Fruit fly (Drosophila melanogaster): ENCODE measurements around the gene Lcp65Af.
A peak's percentile ranks its signal among the peaks of the same experiment; 100 is the strongest.
"Not testable (repeated sequence)": the region's sequence is repeated elsewhere in the genome, so short reads cannot be mapped to it uniquely, and the experiment has no call there.

Gene Lcp65Af

DNA sequence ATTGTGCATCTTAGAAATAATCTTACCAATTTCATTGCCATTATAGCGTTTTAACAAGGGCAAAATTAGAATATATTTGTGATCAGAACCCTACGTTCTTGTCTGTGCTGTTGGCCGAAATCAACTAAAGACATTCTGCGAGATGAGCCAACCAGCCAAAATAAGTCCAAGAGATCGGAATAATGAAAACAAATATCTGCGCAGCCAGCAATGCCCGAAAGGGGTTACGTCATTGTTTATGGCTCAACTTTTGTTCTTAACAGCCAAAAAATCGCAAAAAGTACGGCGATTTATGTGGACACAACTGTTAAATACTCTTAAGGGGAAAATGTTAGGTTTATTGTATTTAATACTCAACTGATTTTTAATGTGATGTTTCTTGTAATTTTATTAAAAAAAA lies 21.9 kb upstream of the Lcp65Af start, which contains the start of gene Cpr65Ay:
Gene Cpr65Ay (minus strand): TSS at position 101 of the 400 bp plus-strand sequence.
- no peak for TF ChIP-seq br (GFP tag; optimal IDR thresholded peaks at IDR 0.05)
- TF ChIP-seq HLH106 (tag; optimal IDR thresholded peaks at IDR 0.05), result no peak
- TF ChIP-seq GATAd (GFP tag; optimal IDR thresholded peaks at IDR 0.05), result no peak
- no peak for TF ChIP-seq brk (GFP tag; optimal IDR thresholded peaks at IDR 0.05)
- no peak for TF ChIP-seq tai (GFP tag; optimal IDR thresholded peaks at IDR 0.05)

DNA sequence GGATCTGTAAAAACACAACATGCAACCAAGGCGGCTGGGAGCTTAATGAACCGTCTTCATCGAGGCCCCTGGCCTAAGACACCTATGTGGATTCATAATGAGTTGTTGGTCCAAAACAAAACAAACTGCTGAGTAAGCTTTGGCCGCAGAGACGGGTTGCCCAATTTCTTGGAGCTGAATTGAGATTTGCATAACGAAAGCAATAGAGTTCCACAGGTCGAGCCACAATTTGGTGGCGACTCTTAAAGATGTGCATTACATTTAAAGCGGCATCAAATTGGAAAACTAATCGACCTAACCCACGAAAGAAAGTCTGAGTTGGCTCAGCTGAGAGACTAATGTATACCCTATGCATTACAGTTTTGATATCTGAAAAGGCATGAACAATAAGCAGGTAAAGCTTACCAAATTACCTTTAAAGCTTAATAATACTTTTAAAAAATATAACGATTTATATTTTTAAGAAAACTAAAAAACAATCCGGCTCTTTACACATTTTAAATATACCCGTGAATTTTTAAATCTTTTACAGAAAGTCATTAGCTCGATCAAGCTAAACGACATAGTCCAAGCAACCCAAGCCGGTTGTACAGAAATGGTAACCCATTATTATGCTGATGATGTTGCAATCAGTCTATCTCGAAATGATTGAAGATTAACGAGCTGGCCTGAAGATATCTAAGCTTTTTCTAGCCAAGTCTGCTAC lies 20.9 kb upstream of the Lcp65Af start, which contains the start of gene CG13297:
Gene CG13297 (minus strand): TSS at position 51 of the 706 bp plus-strand sequence.
- TF ChIP-seq Hr83 (GFP tag; optimal IDR thresholded peaks at IDR 0.05; ENCODE audit: poor library complexity, severe bottlenecking), result no peak
- no peak for TF ChIP-seq Sp1 (GFP tag; optimal IDR thresholded peaks at IDR 0.05)
- no peak for TF ChIP-seq Hr78 (GFP tag; optimal IDR thresholded peaks at IDR 0.05)
- TF ChIP-seq dl (GFP tag; optimal IDR thresholded peaks at IDR 0.05; ENCODE audit: insufficient read depth in 1 of 2, partially characterized antibody in 2 of 2), result no peak
- TF ChIP-seq ey (GFP tag; optimal IDR thresholded peaks at IDR 0.05), result no peak
- TF ChIP-seq OdsH (GFP tag; optimal IDR thresholded peaks at IDR 0.05), result no peak
- TF ChIP-seq Abd-B (GFP tag; optimal IDR thresholded peaks at IDR 0.05), result no peak
- TF ChIP-seq Rel (GFP tag; optimal IDR thresholded peaks at IDR 0.05), result no peak
- no peak for TF ChIP-seq Rel (tag; optimal IDR thresholded peaks at IDR 0.05)
- no peak for TF ChIP-seq N (GFP tag; optimal IDR thresholded peaks at IDR 0.05)
- TF ChIP-seq pan (optimal IDR thresholded peaks at IDR 0.05), result no peak
- no peak for TF ChIP-seq brk (GFP tag; optimal IDR thresholded peaks at IDR 0.05)
- TF ChIP-seq CG32264 (GFP tag; optimal IDR thresholded peaks at IDR 0.05), result no peak
- no peak for TF ChIP-seq dsf (GFP tag; optimal IDR thresholded peaks at IDR 0.05; ENCODE audit: borderline replicate concordance)

DNA sequence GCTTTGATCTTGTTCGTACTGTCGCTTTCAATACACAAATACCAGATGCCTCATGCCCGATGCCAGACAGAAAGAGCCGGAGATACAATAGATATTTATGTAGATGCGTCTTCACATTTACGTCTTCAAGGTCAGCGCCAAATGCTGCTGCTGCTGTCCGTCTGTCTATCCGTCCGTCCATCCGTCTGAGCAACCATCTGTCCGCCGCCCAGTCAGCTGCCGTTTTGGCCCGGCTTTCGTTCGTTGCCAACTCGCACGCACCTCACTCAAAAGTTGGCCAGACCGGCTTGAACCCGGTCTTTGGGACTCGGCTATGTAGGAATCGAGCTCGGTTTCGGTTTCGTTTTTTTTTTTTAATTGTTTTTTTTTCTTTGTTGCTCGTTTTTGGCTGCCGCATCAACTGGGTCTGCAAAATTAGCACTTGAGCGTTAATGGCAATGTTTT lies 18.4 kb upstream of the Lcp65Af start:
- TF ChIP-seq psq (GFP tag; optimal IDR thresholded peaks at IDR 0.05), result no peak
- no peak for TF ChIP-seq OdsH (GFP tag; optimal IDR thresholded peaks at IDR 0.05)
- TF ChIP-seq Rel (GFP tag; optimal IDR thresholded peaks at IDR 0.05), result peak; percentile 72
- TF ChIP-seq Rel (tag; optimal IDR thresholded peaks at IDR 0.05), result no peak
- TF ChIP-seq Sp1 (GFP tag; optimal IDR thresholded peaks at IDR 0.05), result peak; percentile 41
- TF ChIP-seq CG9705 (GFP tag; optimal IDR thresholded peaks at IDR 0.05), result no peak
- TF ChIP-seq rgr (GFP tag; optimal IDR thresholded peaks at IDR 0.05), result no peak
- TF ChIP-seq CrebA (GFP tag; optimal IDR thresholded peaks at IDR 0.05; ENCODE audit: borderline replicate concordance), result peak; percentile 44
- TF ChIP-seq N (GFP tag; optimal IDR thresholded peaks at IDR 0.05), result no peak
- TF ChIP-seq dsf (GFP tag; optimal IDR thresholded peaks at IDR 0.05; ENCODE audit: borderline replicate concordance), result no peak

DNA sequence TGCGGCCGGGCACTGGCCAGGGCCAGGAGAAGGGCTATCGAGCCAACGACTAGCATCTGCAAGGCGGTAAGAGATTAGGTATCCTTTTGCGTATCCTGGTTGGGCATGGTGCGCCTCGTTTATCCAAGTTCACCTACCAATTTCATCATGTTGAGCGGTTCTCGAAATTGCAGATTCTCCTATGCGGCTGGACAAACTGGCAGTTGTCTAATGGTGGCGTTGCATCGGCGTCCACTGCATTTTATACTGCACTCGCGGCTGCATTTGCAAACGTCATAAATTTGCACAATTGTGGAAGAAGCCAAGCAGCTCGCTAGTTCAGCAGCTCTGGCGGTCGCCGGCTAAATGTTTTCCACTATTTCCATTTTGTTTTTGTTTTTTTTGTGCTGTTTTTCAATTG lies 15.9 kb upstream of the Lcp65Af start, which contains the start of gene Acp65Aa:
Gene Acp65Aa (minus strand): TSS at position 215 of the 400 bp plus-strand sequence.
- TF ChIP-seq brk (GFP tag; optimal IDR thresholded peaks at IDR 0.05) (no peak), pan (optimal IDR thresholded peaks at IDR 0.05) (no peak), Myc (optimal IDR thresholded peaks at IDR 0.05) (no peak)

DNA sequence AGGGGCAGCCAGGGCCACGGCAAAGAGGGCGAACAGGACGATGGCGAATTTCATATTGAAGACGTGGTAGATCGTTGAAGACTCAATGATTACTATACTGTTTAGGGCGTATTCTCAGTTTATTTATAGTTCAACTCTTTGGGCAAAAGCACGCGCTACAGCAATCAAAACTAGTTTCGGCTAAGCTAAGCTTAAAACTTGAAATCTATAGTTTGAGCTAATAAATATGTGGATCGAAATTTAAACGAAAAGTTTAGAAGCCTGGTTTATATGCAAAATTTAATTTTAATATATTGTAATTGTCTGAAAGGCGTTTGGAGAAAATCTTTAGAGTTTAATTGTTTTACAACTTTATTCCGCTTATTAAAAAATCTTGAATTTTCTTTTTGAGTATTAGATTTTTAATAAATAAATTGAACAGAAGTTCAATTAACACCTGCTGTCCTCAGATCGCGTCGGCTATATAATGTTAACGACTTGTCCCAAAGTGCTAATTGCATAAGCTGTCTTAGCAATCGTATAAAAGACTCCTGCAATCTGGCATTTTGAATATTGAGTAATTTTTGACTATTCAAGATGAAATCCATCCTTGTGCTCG lies 14.3 kb upstream of the Lcp65Af start, which contains the start of the genes Cpr65Ax2 and Lcp65Aa:
Gene Cpr65Ax2 (minus strand): TSS at position 101 of the 598 bp plus-strand sequence.
Gene Lcp65Aa (plus strand): TSS at position 548 of the 598 bp plus-strand sequence.
- not testable (repeated sequence) for TF ChIP-seq Vsx2 (GFP tag; optimal IDR thresholded peaks at IDR 0.05; ENCODE audit: partially characterized antibody); HLH106 (tag; optimal IDR thresholded peaks at IDR 0.05); jim (GFP tag; optimal IDR thresholded peaks at IDR 0.05)

DNA sequence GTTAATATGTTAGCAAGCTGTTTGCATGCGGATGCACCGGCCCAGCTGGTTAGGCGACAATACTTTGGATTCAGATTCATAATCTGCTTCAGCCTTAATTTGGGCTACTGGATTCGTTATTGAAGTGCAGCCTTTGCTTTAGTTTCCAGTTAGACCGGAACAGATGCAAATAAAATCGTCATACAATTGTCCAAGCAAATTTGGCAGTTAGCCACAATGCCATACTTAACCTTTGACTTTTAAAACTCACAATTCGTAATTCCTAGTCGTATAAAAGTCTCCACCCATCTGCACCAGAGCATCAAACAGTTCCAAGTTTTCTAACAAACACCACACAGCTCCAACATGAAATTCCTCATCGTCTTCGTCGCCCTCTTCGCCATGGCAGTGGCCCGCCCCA lies 12.7 kb upstream of the Lcp65Af start, which contains the start of gene Lcp65Ab1:
Gene Lcp65Ab1 (plus strand): TSS at position 301 of the 400 bp plus-strand sequence.
- TF ChIP-seq Hnf4 (GFP tag; optimal IDR thresholded peaks at IDR 0.05); Myc (optimal IDR thresholded peaks at IDR 0.05); rgr (GFP tag; optimal IDR thresholded peaks at IDR 0.05): not testable (repeated sequence)

All from whole organism, wandering third instar larva.